Worm (Caenorhabditis elegans) whole organism, L1 larva: ENCODE data around the gene Y37D8A.4.

Experiments used
- C34B4.2 ChIP-seq: sonication (generic microtip); optimal IDR thresholded peaks from 2 replicates; lab custom pipeline; 2017; ENCODE audit warnings: mild to moderate bottlenecking, missing genetic modification characterization, missing compliant biosample characterization
- aha-1 ChIP-seq: fragments of 150-350 bp; optimal IDR thresholded peaks from 2 replicates; lab custom pipeline; 2014; ENCODE audit warnings: missing biosample characterization, missing genetic modification characterization
- alr-1 ChIP-seq: fragments of 200-800 bp; sonication (Bioruptor generic); optimal IDR thresholded peaks from 2 replicates; lab custom pipeline; 2018; ENCODE audit warnings: borderline replicate concordance, mild to moderate bottlenecking, missing genetic modification characterization, missing compliant biosample characterization
- blmp-1 ChIP-seq: fragments of 150-350 bp; optimal IDR thresholded peaks from 2 replicates; lab custom pipeline; 2014; ENCODE audit warnings: missing biosample characterization, missing genetic modification characterization
- ceh-63 ChIP-seq: fragments of 200-800 bp; sonication (Bioruptor generic); optimal IDR thresholded peaks from 2 replicates; lab custom pipeline; 2018; ENCODE audit warnings: mild to moderate bottlenecking, missing genetic modification characterization, missing compliant biosample characterization
- ces-1 ChIP-seq: fragments of 150-350 bp; optimal IDR thresholded peaks from 2 replicates; lab custom pipeline; 2014; ENCODE audit warnings: missing biosample characterization, missing genetic modification reagents, missing genetic modification characterization
- dpl-1 ChIP-seq, 3 experiments: fragments of 150-350 bp in 2 of 3; sonication (generic microtip) in 1 of 3; optimal IDR thresholded peaks; 2 replicates each; lab custom pipeline; 2014 to 2017; ENCODE audit warnings: missing biosample characterization in 3 of 3, missing genetic modification characterization in 3 of 3, missing genetic modification reagents in 3 of 3
- efl-1 ChIP-seq, 4 experiments: fragments of 150-350 bp; optimal IDR thresholded peaks in 3 of 4; peaks in 1 of 4; 1 replicate in 1 of 4; 2 replicates in 3 of 4; lab custom pipeline; 2014; ENCODE audit warnings: missing biosample characterization in 2 of 4, missing genetic modification characterization in 2 of 4, missing genetic modification reagents in 2 of 4
- egl-13 ChIP-seq: sonication (generic microtip); optimal IDR thresholded peaks from 2 replicates; lab custom pipeline; 2016; ENCODE audit warnings: missing genotype, missing genetic modification reagents, missing genetic modification characterization, missing compliant biosample characterization
- egl-27 ChIP-seq, 2 experiments: fragments of 150-350 bp in 1 of 2; sonication (generic microtip); optimal IDR thresholded peaks; 3 replicates each; lab custom pipeline; 2017 to 2018; ENCODE audit warnings: missing biosample characterization in 2 of 2, missing genetic modification characterization in 2 of 2, missing genetic modification reagents in 2 of 2
- elt-3 ChIP-seq, 6 experiments: fragments of 150-350 bp in 1 of 6; sonication (generic microtip); optimal IDR thresholded peaks; 2 replicates each; lab custom pipeline; 2017 to 2018; ENCODE audit warnings: missing biosample characterization in 6 of 6, missing genetic modification characterization in 6 of 6, inconsistent platforms in 1 of 6
- fos-1 ChIP-seq: fragments of 150-350 bp; optimal IDR thresholded peaks from 2 replicates; lab custom pipeline; 2014; ENCODE audit warnings: missing biosample characterization, missing genetic modification characterization
- hlh-17 ChIP-seq: fragments of 200-800 bp; sonication (Bioruptor generic); optimal IDR thresholded peaks from 2 replicates; lab custom pipeline; 2018; ENCODE audit warnings: missing genetic modification characterization, mild to moderate bottlenecking, missing compliant biosample characterization, moderate library complexity, borderline replicate concordance
- hpl-2 ChIP-seq: fragments of 150-350 bp; optimal IDR thresholded peaks from 2 replicates; lab custom pipeline; 2014; ENCODE audit warnings: missing biosample characterization, missing genetic modification reagents, missing genetic modification characterization
- irx-1 ChIP-seq: sonication (generic microtip); optimal IDR thresholded peaks from 2 replicates; lab custom pipeline; 2016; ENCODE audit warnings: missing genetic modification characterization, missing compliant biosample characterization
- lin-14 ChIP-seq: fragments of 200-800 bp; sonication (Bioruptor generic); optimal IDR thresholded peaks from 2 replicates; lab custom pipeline; 2018; ENCODE audit warnings: mild to moderate bottlenecking, missing genetic modification characterization, moderate library complexity, missing compliant biosample characterization
- lin-35 ChIP-seq, 2 experiments: fragments of 150-350 bp; optimal IDR thresholded peaks; 2 replicates each; lab custom pipeline; 2014; ENCODE audit warnings: missing biosample characterization in 2 of 2, missing genetic modification characterization in 2 of 2, missing genetic modification reagents in 2 of 2
- lin-39 ChIP-seq: fragments of 150-350 bp; optimal IDR thresholded peaks from 2 replicates; lab custom pipeline; 2014; ENCODE audit warnings: missing biosample characterization, missing genetic modification reagents, missing genetic modification characterization
- lsy-2 ChIP-seq, 2 experiments: fragments of 150-350 bp; optimal IDR thresholded peaks; 2 replicates each; lab custom pipeline; 2014; ENCODE audit warnings: missing biosample characterization in 2 of 2, missing genetic modification characterization in 2 of 2
- mab-9 ChIP-seq: fragments of 200-800 bp; sonication (Bioruptor generic); IDR thresholded peaks from 2 replicates; pipeline ENCODE4 v1.3.6; 2022; ENCODE audit warnings: missing genetic modification reagents, missing genetic modification characterization, missing compliant biosample characterization
- mdl-1 ChIP-seq, 2 experiments: fragments of 150-350 bp; optimal IDR thresholded peaks; 2 replicates each; lab custom pipeline; 2014 to 2017; ENCODE audit warnings: missing biosample characterization in 2 of 2, missing genetic modification characterization in 2 of 2, inconsistent platforms in 1 of 2
- mep-1 ChIP-seq: fragments of 150-350 bp; optimal IDR thresholded peaks from 2 replicates; lab custom pipeline; 2014; ENCODE audit warnings: missing biosample characterization, missing genetic modification characterization
- nhr-11 ChIP-seq: fragments of 150-350 bp; optimal IDR thresholded peaks from 2 replicates; lab custom pipeline; 2014; ENCODE audit warnings: missing biosample characterization, missing genetic modification characterization
- nhr-12 ChIP-seq: sonication (generic microtip); optimal IDR thresholded peaks from 2 replicates; lab custom pipeline; 2017; ENCODE audit warnings: missing biosample characterization, missing genetic modification characterization
- nhr-19 ChIP-seq: fragments of 200-800 bp; sonication (Bioruptor generic); conservative IDR thresholded peaks from 2 replicates; pipeline ENCODE4 v1.3.6; 2022; ENCODE audit warnings: missing genetic modification characterization, missing compliant biosample characterization
- nhr-20 ChIP-seq: sonication (generic microtip); optimal IDR thresholded peaks from 2 replicates; lab custom pipeline; 2016; ENCODE audit warnings: mild to moderate bottlenecking, missing genetic modification characterization, missing compliant biosample characterization
- nhr-237 ChIP-seq: fragments of 150-350 bp; optimal IDR thresholded peaks from 2 replicates; lab custom pipeline; 2014; ENCODE audit warnings: missing biosample characterization, missing genetic modification characterization
- nhr-71 ChIP-seq: sonication (generic microtip); optimal IDR thresholded peaks from 2 replicates; lab custom pipeline; 2016; ENCODE audit warnings: mild to moderate bottlenecking, missing genetic modification characterization, moderate library complexity, missing compliant biosample characterization
- nhr-76 ChIP-seq: sonication (generic microtip); optimal IDR thresholded peaks from 2 replicates; lab custom pipeline; 2017; ENCODE audit warnings: missing biosample characterization, missing genetic modification characterization
- nhr-85 ChIP-seq: sonication (generic microtip); peaks from one replicate; lab custom pipeline; 2016; ENCODE audit warnings: missing genetic modification characterization, inconsistent platforms, missing compliant biosample characterization
- nhr-90 ChIP-seq: sonication (generic microtip); optimal IDR thresholded peaks from 2 replicates; lab custom pipeline; 2016; ENCODE audit warnings: mild to moderate bottlenecking, missing genetic modification characterization, missing compliant biosample characterization; ENCODE audit not compliant: poor library complexity
- rnt-1 ChIP-seq: sonication (generic microtip); optimal IDR thresholded peaks from 2 replicates; lab custom pipeline; 2016; ENCODE audit warnings: mild to moderate bottlenecking, missing genetic modification characterization, moderate library complexity, missing compliant biosample characterization
- skn-1 ChIP-seq: fragments of 150-350 bp; optimal IDR thresholded peaks from 2 replicates; lab custom pipeline; 2014; ENCODE audit warnings: missing biosample characterization, missing genetic modification characterization
- snpc-4 ChIP-seq: fragments of 150-350 bp; optimal IDR thresholded peaks from 2 replicates; lab custom pipeline; 2014; ENCODE audit warnings: missing biosample characterization, missing genetic modification characterization
- snu-23 ChIP-seq: sonication (generic microtip); optimal IDR thresholded peaks from 2 replicates; lab custom pipeline; 2016; ENCODE audit warnings: missing genetic modification characterization, missing compliant biosample characterization
- sup-37 ChIP-seq: fragments of 200-800 bp; sonication (Bioruptor generic); optimal IDR thresholded peaks from 2 replicates; lab custom pipeline; 2018; ENCODE audit warnings: mild to moderate bottlenecking, missing genetic modification characterization, missing compliant biosample characterization
- swsn-7 ChIP-seq: sonication (generic microtip); optimal IDR thresholded peaks from 2 replicates; lab custom pipeline; 2016; ENCODE audit warnings: missing genetic modification characterization, missing compliant biosample characterization
- tbx-2 ChIP-seq: sonication (generic microtip); optimal IDR thresholded peaks from 2 replicates; lab custom pipeline; 2016; ENCODE audit warnings: missing genetic modification characterization, missing compliant biosample characterization
- unc-130 ChIP-seq: fragments of 150-350 bp; optimal IDR thresholded peaks from 2 replicates; lab custom pipeline; 2017; ENCODE audit warnings: missing biosample characterization, missing genetic modification characterization, inconsistent platforms
- unc-30 ChIP-seq: sonication (generic microtip); optimal IDR thresholded peaks from 2 replicates; lab custom pipeline; 2017; ENCODE audit warnings: missing biosample characterization, missing genetic modification characterization
- unc-86 ChIP-seq: sonication (generic microtip); optimal IDR thresholded peaks from 2 replicates; lab custom pipeline; 2016; ENCODE audit warnings: missing genetic modification characterization, missing compliant biosample characterization
- vab-15 ChIP-seq: sonication (generic microtip); optimal IDR thresholded peaks from 2 replicates; lab custom pipeline; 2017; ENCODE audit warnings: missing genotype, mild to moderate bottlenecking, missing genetic modification characterization, missing compliant biosample characterization
- xbp-1 ChIP-seq: sonication (generic microtip); optimal IDR thresholded peaks from 2 replicates; lab custom pipeline; 2016; ENCODE audit warnings: missing genetic modification characterization, missing compliant biosample characterization
- ztf-4 ChIP-seq: fragments of 150-350 bp; optimal IDR thresholded peaks from 2 replicates; lab custom pipeline; 2014; ENCODE audit warnings: missing biosample characterization, missing genetic modification characterization

Y37D8A.4 gene

ce11 chrIII:12848173-12848572 lies 9.4 kb upstream of the Y37D8A.4 start:
- peak; percentile 19 for TF ChIP-seq snpc-4 (tag; lab: Kevin White, UChicago)

ce11 chrIII:12847623-12848022 lies 8.9 kb upstream of the Y37D8A.4 start:
- no peak for TF ChIP-seq irx-1
- TF ChIP-seq nhr-71 (tag; lab: Kevin White, UChicago), result peak; percentile 4
- TF ChIP-seq nhr-85, result peak; percentile 92
- no peak for TF ChIP-seq rnt-1 (tag; lab: Kevin White, UChicago)
- peak; percentile 56 for TF ChIP-seq fos-1 (tag; lab: Kevin White, UChicago)
- no peak for TF ChIP-seq ztf-4 (tag; lab: Kevin White, UChicago)
- TF ChIP-seq hlh-17, result no peak
- peak; percentile 11 for TF ChIP-seq snu-23 (GFP tag; lab: Kevin White, UChicago)
- peak; percentile 57 for TF ChIP-seq lin-14 (GFP tag; lab: Kevin White, UChicago)
- TF ChIP-seq mab-9 (GFP tag; lab: Robert Waterston, UW), result no peak
- TF ChIP-seq blmp-1 (tag; lab: Kevin White, UChicago), result peak; percentile 59
- peak in 4 of 6 experiments; percentile 52 to 87 (median 76) for TF ChIP-seq elt-3 (tag; optimal IDR thresholded peaks at IDR 0.05; lab: Kevin White, UChicago)
- peak; percentile 28 for TF ChIP-seq skn-1
- TF ChIP-seq mep-1 (tag; lab: Kevin White, UChicago), result peak; percentile 36
- TF ChIP-seq dpl-1 (GFP tag; optimal IDR thresholded peaks at IDR 0.05; lab: Kevin White, UChicago), result peak in 2 of 3 experiments; percentile 2 to 33
- no peak for TF ChIP-seq efl-1 (optimal IDR thresholded peaks at IDR 0.05; lab: Kevin White, UChicago)
- peak; percentile 14 to 64 for TF ChIP-seq efl-1 (GFP tag; optimal IDR thresholded peaks at IDR 0.05 in 1 of 2; lab: Kevin White, UChicago)
- no peak for TF ChIP-seq lsy-2 (tag; optimal IDR thresholded peaks at IDR 0.05; lab: Kevin White, UChicago)
- no peak for TF ChIP-seq unc-30
- TF ChIP-seq vab-15, result no peak
- TF ChIP-seq egl-13 (tag; lab: Kevin White, UChicago), result no peak

- peak; percentile 46 for TF ChIP-seq nhr-20
- no peak for TF ChIP-seq hlh-17
- peak in 1 of 6 experiments; percentile 28 for TF ChIP-seq elt-3 (tag; optimal IDR thresholded peaks at IDR 0.05; lab: Kevin White, UChicago)
- peak; percentile 36 for TF ChIP-seq unc-130 (tag; lab: Kevin White, UChicago)
- TF ChIP-seq nhr-71 (tag; lab: Kevin White, UChicago), result peak; percentile 22
- TF ChIP-seq lin-39, result no peak
- peak; percentile 19 for TF ChIP-seq blmp-1 (tag; lab: Kevin White, UChicago)
- TF ChIP-seq C34B4.2 (tag; lab: Kevin White, UChicago), result no peak
- TF ChIP-seq nhr-237 (tag; lab: Kevin White, UChicago), result no peak
- no peak for TF ChIP-seq ceh-63 (GFP tag; lab: Kevin White, UChicago)
- TF ChIP-seq nhr-85, result peak; percentile 89
- peak in 1 of 2 experiments; percentile 29 for TF ChIP-seq mdl-1 (tag; optimal IDR thresholded peaks at IDR 0.05; lab: Kevin White, UChicago)
- TF ChIP-seq nhr-90 (tag; lab: Kevin White, UChicago), result peak; percentile 5
- TF ChIP-seq lin-14 (GFP tag; lab: Kevin White, UChicago), result peak; percentile 31
- TF ChIP-seq tbx-2, result peak; percentile 13
- no peak for TF ChIP-seq sup-37
- TF ChIP-seq lin-35 (GFP tag; optimal IDR thresholded peaks at IDR 0.05; lab: Kevin White, UChicago), result peak in 1 of 2 experiments; percentile 28
- peak; percentile 28 for TF ChIP-seq snu-23 (GFP tag; lab: Kevin White, UChicago)
Measured at ce11 chrIII:12842858-12843257, 4.1 kb upstream of the Y37D8A.4 start.

DNA sequence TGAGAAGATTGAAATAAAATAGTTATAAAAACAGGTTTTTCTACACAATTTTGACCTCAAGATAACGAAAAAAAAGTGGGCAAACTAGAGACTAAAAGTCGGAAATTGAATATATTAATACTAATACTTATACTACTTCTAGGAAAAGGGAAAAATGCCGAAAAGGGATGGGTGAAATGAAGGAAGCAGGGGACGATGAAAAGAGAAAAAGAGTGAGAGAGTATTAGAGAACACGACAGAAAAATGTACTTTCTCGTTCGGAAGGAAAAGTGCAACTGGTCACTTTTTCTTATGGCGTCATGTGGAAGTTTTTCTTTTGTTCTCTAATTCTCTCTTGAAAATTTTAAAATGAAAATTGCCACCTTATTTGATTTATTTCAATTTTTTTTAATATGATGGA lies 2.6 kb upstream of the Y37D8A.4 start:
- TF ChIP-seq nhr-12, result no peak
- TF ChIP-seq nhr-76, result no peak
- peak; percentile 36; the same call in 1 of the 2 replicates for TF ChIP-seq nhr-19 (GFP tag; lab: Robert Waterston, UW)
- peak; percentile 68 for TF ChIP-seq nhr-90 (tag; lab: Kevin White, UChicago)
- TF ChIP-seq lin-39, result peak; percentile 18
- TF ChIP-seq tbx-2, result peak; percentile 14
- TF ChIP-seq hpl-2 (GFP tag; lab: Kevin White, UChicago), result no peak
- TF ChIP-seq nhr-71 (tag; lab: Kevin White, UChicago), result peak; percentile 91
- peak; percentile 62 for TF ChIP-seq unc-86 (tag; lab: Kevin White, UChicago)
- TF ChIP-seq alr-1 (tag; lab: Kevin White, UChicago), result no peak
- TF ChIP-seq aha-1 (tag; lab: Kevin White, UChicago), result no peak
- peak; percentile 24 to 28 for TF ChIP-seq efl-1 (optimal IDR thresholded peaks at IDR 0.05; lab: Kevin White, UChicago)
- TF ChIP-seq efl-1 (GFP tag; optimal IDR thresholded peaks at IDR 0.05 in 1 of 2; lab: Kevin White, UChicago), result peak; percentile 27 to 89
- TF ChIP-seq xbp-1 (tag; lab: Kevin White, UChicago), result peak; percentile 18
- peak; percentile 59 for TF ChIP-seq nhr-11 (tag; lab: Kevin White, UChicago)
- peak; percentile 44 for TF ChIP-seq swsn-7 (tag; lab: Kevin White, UChicago)
- peak; percentile 40 to 46 for TF ChIP-seq lin-35 (GFP tag; optimal IDR thresholded peaks at IDR 0.05; lab: Kevin White, UChicago)
- TF ChIP-seq snu-23 (GFP tag; lab: Kevin White, UChicago), result peak; percentile 50
- peak in 2 of 6 experiments; percentile 26 to 62 for TF ChIP-seq elt-3 (tag; optimal IDR thresholded peaks at IDR 0.05; lab: Kevin White, UChicago)
- TF ChIP-seq egl-27 (tag; optimal IDR thresholded peaks at IDR 0.05; lab: Kevin White, UChicago), result peak in 1 of 2 experiments; percentile 40
- peak; percentile 64 for TF ChIP-seq mep-1 (tag; lab: Kevin White, UChicago)
- peak; percentile 73 for TF ChIP-seq nhr-20
- TF ChIP-seq ces-1, result no peak
